Fruit fly (Drosophila melanogaster) whole organism, adult: ENCODE data around the gene CG6661.

Experiments used
- CG33017 ChIP-seq: fragments of 200-800 bp; sonication (Bioruptor generic); optimal IDR thresholded peaks from 2 replicates; lab custom pipeline; 2018; ENCODE audit warnings: missing biosample characterization, mild to moderate bottlenecking, missing genetic modification characterization, moderate library complexity
- Hr96 ChIP-seq: fragments of 200-800 bp; sonication (Bioruptor generic); optimal IDR thresholded peaks from 2 replicates; lab custom pipeline; 2016; ENCODE audit warnings: missing biosample characterization, missing genetic modification characterization
- ovo ChIP-seq: fragments of 200-800 bp; sonication (Bioruptor generic); optimal IDR thresholded peaks from 2 replicates; lab custom pipeline; 2016; ENCODE audit warnings: missing biosample characterization, missing genetic modification characterization

DNA sequence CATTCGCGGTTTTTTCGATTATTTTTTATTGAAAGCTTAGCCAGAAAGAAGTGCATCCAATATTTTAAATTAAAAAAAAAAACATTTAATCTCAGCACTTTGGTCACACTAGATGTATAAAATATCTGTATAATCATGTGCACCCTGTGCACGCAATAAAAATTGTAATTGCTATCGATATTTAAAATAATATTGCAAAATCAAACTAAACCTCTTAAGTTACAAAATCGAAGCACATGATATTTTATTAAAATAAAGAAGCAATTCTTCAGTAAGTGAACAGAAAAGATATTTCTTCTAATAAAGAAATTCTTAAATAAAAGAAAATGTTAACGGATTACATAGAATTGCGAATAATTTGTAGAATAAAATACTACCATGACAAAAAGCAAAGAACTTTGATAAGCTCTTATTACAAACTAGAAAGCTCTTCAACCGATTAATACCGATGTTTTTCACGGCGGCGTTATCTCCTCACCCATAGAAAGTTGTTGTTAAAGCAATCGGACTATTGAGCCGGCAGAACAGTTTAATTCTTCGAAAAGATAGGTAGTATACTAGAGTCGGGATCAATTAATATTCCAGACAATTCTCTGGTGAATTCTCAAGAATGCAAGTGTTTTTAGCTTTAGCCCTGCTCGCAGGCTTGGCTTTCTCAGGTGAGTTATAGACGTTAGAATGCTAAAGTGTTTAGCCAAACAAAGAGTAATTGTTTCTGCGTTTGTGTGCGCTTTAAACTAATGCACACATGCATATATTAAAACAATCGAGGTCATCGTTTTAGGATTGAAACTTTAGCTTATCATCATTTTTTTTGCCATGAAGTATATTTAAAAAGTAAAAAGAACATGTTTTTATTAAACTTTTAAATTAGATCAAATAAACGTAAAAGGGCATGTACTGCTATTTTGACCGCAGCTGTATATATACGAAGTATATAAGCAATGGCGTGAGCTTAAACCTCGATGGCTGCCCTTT, 40.5 kb upstream of the CG6661 start, which contains the start of gene CtsK1:
- TF ChIP-seq Hr96 (GFP tag; lab: Kevin White, UChicago): no peak
- TF ChIP-seq CG33017 (tag; lab: Kevin White, UChicago): peak; percentile 86
- peak; percentile 63 for TF ChIP-seq ovo
